Fruit fly (Drosophila melanogaster) whole organism, embryonic: ENCODE results near the gene CG31735.

Experiments used
- Abd-B ChIP-seq: fragments of 200-800 bp; sonication (Bioruptor generic); optimal IDR thresholded peaks from 2 replicates; lab custom pipeline; 2018; ENCODE audit warnings: missing biosample characterization, mild to moderate bottlenecking, missing genetic modification characterization, moderate library complexity
- Aef1 ChIP-seq: fragments of 200-800 bp; sonication (Bioruptor generic); IDR thresholded peaks from 3 replicates; pipeline ENCODE4 v1.3.6; 2022; ENCODE audit warnings: missing biosample characterization, missing genetic modification characterization
- Awh ChIP-seq: fragments of 200-800 bp; sonication (Bioruptor generic); IDR thresholded peaks from 2 replicates; pipeline ENCODE4, ENCODE4 v1.3.6; 2022; ENCODE audit warnings: missing biosample characterization, missing genetic modification characterization
- CG12236 ChIP-seq: fragments of 200-800 bp; sonication (Bioruptor generic); optimal IDR thresholded peaks from 2 replicates; lab custom pipeline; 2016; ENCODE audit warnings: missing biosample characterization, missing genetic modification characterization
- CG1233 ChIP-seq: fragments of 200-800 bp; sonication (Bioruptor generic); optimal IDR thresholded peaks from 4 replicates; lab custom pipeline; 2018; ENCODE audit warnings: missing biosample characterization, mild to moderate bottlenecking, missing genetic modification characterization
- CG13894 ChIP-seq: fragments of 200-800 bp; sonication (Bioruptor generic); optimal IDR thresholded peaks from 3 replicates; lab custom pipeline; 2018; ENCODE audit warnings: missing biosample characterization, mild to moderate bottlenecking, missing genetic modification characterization, moderate library complexity
- CG14441 ChIP-seq: fragments of 200-800 bp; sonication (Bioruptor generic); IDR thresholded peaks from 2 replicates; pipeline ENCODE4 v1.3.6; 2022; ENCODE audit warnings: missing biosample characterization, missing genetic modification characterization
- CG17568 ChIP-seq: fragments of 200-800 bp; sonication (Bioruptor generic); optimal IDR thresholded peaks from 2 replicates; lab custom pipeline; 2018; ENCODE audit warnings: missing biosample characterization, mild to moderate bottlenecking, missing genetic modification characterization, moderate library complexity
- CG1792 ChIP-seq: fragments of 200-800 bp; sonication (Bioruptor generic); optimal IDR thresholded peaks from 2 replicates; lab custom pipeline; 2016; ENCODE audit warnings: missing biosample characterization, missing genetic modification characterization
- CG18476 ChIP-seq: fragments of 200-800 bp; sonication (Bioruptor generic); optimal IDR thresholded peaks from 2 replicates; lab custom pipeline; 2016; ENCODE audit warnings: missing biosample characterization, mild to moderate bottlenecking, missing genetic modification characterization
- CG2120 ChIP-seq: fragments of 200-800 bp; sonication (Bioruptor generic); optimal IDR thresholded peaks from 3 replicates; lab custom pipeline; 2016; ENCODE audit warnings: missing biosample characterization, missing genetic modification characterization
- CG2889 ChIP-seq: fragments of 200-800 bp; sonication (Bioruptor generic); IDR thresholded peaks from 3 replicates; pipeline ENCODE4 v1.3.6; 2022; ENCODE audit warnings: missing biosample characterization, missing genetic modification characterization
- CG4617 ChIP-seq: fragments of 200-800 bp; sonication (Bioruptor generic); optimal IDR thresholded peaks from 3 replicates; lab custom pipeline; 2016; ENCODE audit warnings: missing biosample characterization, missing genetic modification characterization, borderline replicate concordance
- CG4730 ChIP-seq: fragments of 200-800 bp; sonication (Bioruptor generic); IDR thresholded peaks from 2 replicates; pipeline ENCODE4 v1.3.6; 2022; ENCODE audit warnings: missing biosample characterization, missing genetic modification characterization
- CG6254 ChIP-seq: fragments of 200-800 bp; sonication (Bioruptor generic); optimal IDR thresholded peaks from 3 replicates; lab custom pipeline; 2017; ENCODE audit warnings: mild to moderate bottlenecking, missing biosample characterization, missing genetic modification reagents, missing genetic modification characterization
- CG6854 ChIP-seq: fragments of 200-800 bp; sonication (Bioruptor generic); optimal IDR thresholded peaks from 3 replicates; lab custom pipeline; 2017; ENCODE audit warnings: missing biosample characterization, mild to moderate bottlenecking, missing genetic modification characterization
- CG7786 ChIP-seq: fragments of 200-800 bp; sonication (Bioruptor generic); optimal IDR thresholded peaks from 2 replicates; lab custom pipeline; 2016; ENCODE audit warnings: missing biosample characterization, missing genetic modification characterization
- CG7928 ChIP-seq: fragments of 200-800 bp; sonication (Bioruptor generic); optimal IDR thresholded peaks from 2 replicates; lab custom pipeline; 2017; ENCODE audit warnings: missing biosample characterization, mild to moderate bottlenecking, missing genetic modification characterization
- CG8089 ChIP-seq: fragments of 200-800 bp; sonication (Bioruptor generic); optimal IDR thresholded peaks from 3 replicates; lab custom pipeline; 2016; ENCODE audit warnings: missing biosample characterization, missing genetic modification characterization
- CG9817 ChIP-seq: fragments of 200-800 bp; sonication (Bioruptor generic); optimal IDR thresholded peaks from 2 replicates; lab custom pipeline; 2018; ENCODE audit warnings: missing biosample characterization, mild to moderate bottlenecking, missing genetic modification characterization, moderate library complexity
- CG9932 ChIP-seq: fragments of 200-800 bp; sonication (Bioruptor generic); IDR thresholded peaks from 2 replicates; pipeline ENCODE4 v1.3.6; 2022; ENCODE audit warnings: missing biosample characterization, missing genetic modification characterization
- CTCF ChIP-seq: fragments of 200-800 bp; sonication (Bioruptor generic); optimal IDR thresholded peaks from 2 replicates; lab custom pipeline; 2017; ENCODE audit warnings: missing biosample characterization, mild to moderate bottlenecking, missing genetic modification characterization, moderate library complexity
- Dip3 ChIP-seq: fragments of 200-800 bp; sonication (Bioruptor generic); optimal IDR thresholded peaks from 3 replicates; lab custom pipeline; 2016; ENCODE audit warnings: missing biosample characterization, missing genetic modification characterization
- Elba2 ChIP-seq: fragments of 200-800 bp; sonication (Bioruptor generic); optimal IDR thresholded peaks from 3 replicates; lab custom pipeline; 2016; ENCODE audit warnings: missing biosample characterization, missing genetic modification characterization
- Ets65A ChIP-seq: fragments of 200-800 bp; sonication (Bioruptor generic); peaks from one replicate; lab custom pipeline; 2016; ENCODE audit warnings: missing biosample characterization, missing genetic modification characterization
- HHEX ChIP-seq: fragments of 200-800 bp; sonication (Bioruptor generic); optimal IDR thresholded peaks from 3 replicates; lab custom pipeline; 2017; ENCODE audit warnings: missing biosample characterization, mild to moderate bottlenecking, missing genetic modification characterization, missing genetic modification reagents
- HLH54F ChIP-seq: fragments of 200-800 bp; sonication (Bioruptor generic); optimal IDR thresholded peaks from 3 replicates; lab custom pipeline; 2016; ENCODE audit warnings: missing biosample characterization, missing genetic modification characterization
- Hr39 ChIP-seq: fragments of >200 bp; optimal IDR thresholded peaks from 2 replicates; lab custom pipeline; 2017
- Kr ChIP-seq: fragments of 200-800 bp; sonication (Bioruptor generic); optimal IDR thresholded peaks from 2 replicates; lab custom pipeline; 2017; ENCODE audit warnings: missing biosample characterization, mild to moderate bottlenecking, missing genetic modification characterization
- Lim3 ChIP-seq: fragments of 200-800 bp; sonication (Bioruptor generic); IDR thresholded peaks from 2 replicates; pipeline ENCODE4 v1.3.6; 2022; ENCODE audit warnings: missing biosample characterization, missing genetic modification characterization
- MTF-1 ChIP-seq: fragments of 200-800 bp; sonication (Bioruptor generic); optimal IDR thresholded peaks from 2 replicates; lab custom pipeline; 2018; ENCODE audit warnings: missing biosample characterization, mild to moderate bottlenecking, missing genetic modification characterization, borderline replicate concordance
- Mrtf ChIP-seq: fragments of 200-800 bp; sonication (Bioruptor generic); IDR thresholded peaks from 3 replicates; pipeline ENCODE4 v1.3.6; 2022; ENCODE audit warnings: missing biosample characterization, missing genetic modification characterization
- Nf-YA ChIP-seq: fragments of 200-800 bp; sonication (Bioruptor generic); IDR thresholded peaks from 2 replicates; pipeline ENCODE4 v1.3.6; 2022; ENCODE audit warnings: missing biosample characterization, missing genetic modification characterization
- YL-1 ChIP-seq: fragments of 200-800 bp; sonication (Bioruptor generic); optimal IDR thresholded peaks from 3 replicates; lab custom pipeline; 2017; ENCODE audit warnings: missing biosample characterization, mild to moderate bottlenecking, missing genetic modification characterization
- cad ChIP-seq: fragments of >200 bp; optimal IDR thresholded peaks from 2 replicates; lab custom pipeline; 2017; ENCODE audit warnings: missing biosample characterization, missing genetic modification characterization
- croc ChIP-seq: fragments of 200-800 bp; sonication (Bioruptor generic); conservative IDR thresholded peaks from 3 replicates; pipeline ENCODE4 v1.3.6; 2022; ENCODE audit warnings: missing biosample characterization, missing genetic modification characterization
- da ChIP-seq: fragments of 200-800 bp; sonication (Bioruptor generic); optimal IDR thresholded peaks from 2 replicates; lab custom pipeline; 2016; ENCODE audit warnings: missing biosample characterization, missing genetic modification characterization
- dimm ChIP-seq: fragments of 200-800 bp; sonication (Bioruptor generic); IDR thresholded peaks from 2 replicates; pipeline ENCODE4 v1.3.6; 2022; ENCODE audit warnings: missing biosample characterization, missing genetic modification characterization
- disco-r ChIP-seq: fragments of 200-800 bp; sonication (Bioruptor generic); optimal IDR thresholded peaks from 2 replicates; lab custom pipeline; 2016; ENCODE audit warnings: missing biosample characterization, missing genetic modification characterization
- grau ChIP-seq: fragments of 200-800 bp; optimal IDR thresholded peaks from 3 replicates; lab custom pipeline; 2019; ENCODE audit warnings: missing biosample characterization, mild to moderate bottlenecking, missing genetic modification characterization, moderate library complexity
- grn ChIP-seq: fragments of 200-800 bp; sonication (Bioruptor generic); optimal IDR thresholded peaks from 3 replicates; lab custom pipeline; 2017; ENCODE audit warnings: missing biosample characterization, missing genetic modification characterization
- h ChIP-seq: fragments of >200 bp; optimal IDR thresholded peaks from 2 replicates; lab custom pipeline; 2017
- her ChIP-seq: fragments of 200-800 bp; sonication (Bioruptor generic); optimal IDR thresholded peaks from 2 replicates; lab custom pipeline; 2016; ENCODE audit warnings: missing biosample characterization, missing genetic modification characterization
- jumu ChIP-seq: fragments of 200-800 bp; sonication (Bioruptor generic); optimal IDR thresholded peaks from 3 replicates; lab custom pipeline; 2016; ENCODE audit warnings: missing biosample characterization, missing genetic modification characterization
- lilli ChIP-seq: fragments of 200-800 bp; sonication (Bioruptor generic); optimal IDR thresholded peaks from 3 replicates; lab custom pipeline; 2016; ENCODE audit warnings: missing biosample characterization, missing genetic modification characterization
- lola ChIP-seq, 3 experiments: fragments of >200 bp in 2 of 3; fragments of 200-800 bp in 1 of 3; sonication (Bioruptor generic) in 1 of 3; optimal IDR thresholded peaks; 2 replicates each; lab custom pipeline; 2017 to 2019; ENCODE audit warnings: missing biosample characterization in 3 of 3, missing genetic modification characterization in 3 of 3, mild to moderate bottlenecking in 1 of 3, moderate library complexity in 1 of 3
- onecut ChIP-seq: fragments of 200-800 bp; sonication (Bioruptor generic); IDR thresholded peaks from 2 replicates; pipeline ENCODE4 v1.3.6; 2022; ENCODE audit warnings: missing biosample characterization, missing genetic modification characterization
- pho ChIP-seq: fragments of 200-800 bp; sonication (Bioruptor generic); optimal IDR thresholded peaks from 2 replicates; lab custom pipeline; 2016; ENCODE audit warnings: missing biosample characterization, missing genetic modification characterization
- pzg ChIP-seq: fragments of 200-800 bp; sonication (Bioruptor generic); optimal IDR thresholded peaks from 3 replicates; lab custom pipeline; 2018; ENCODE audit warnings: missing biosample characterization, mild to moderate bottlenecking, missing genetic modification characterization, moderate library complexity
- sens-2 ChIP-seq: fragments of 200-800 bp; sonication (Bioruptor generic); IDR thresholded peaks from 2 replicates; pipeline ENCODE4 v1.3.6; 2022; ENCODE audit warnings: missing biosample characterization, missing genetic modification characterization
- wor ChIP-seq: fragments of 200-800 bp; sonication (Bioruptor generic); IDR thresholded peaks from 2 replicates; pipeline ENCODE4 v1.3.6; 2022; ENCODE audit warnings: missing biosample characterization, missing genetic modification characterization

CG31735 gene

DNA sequence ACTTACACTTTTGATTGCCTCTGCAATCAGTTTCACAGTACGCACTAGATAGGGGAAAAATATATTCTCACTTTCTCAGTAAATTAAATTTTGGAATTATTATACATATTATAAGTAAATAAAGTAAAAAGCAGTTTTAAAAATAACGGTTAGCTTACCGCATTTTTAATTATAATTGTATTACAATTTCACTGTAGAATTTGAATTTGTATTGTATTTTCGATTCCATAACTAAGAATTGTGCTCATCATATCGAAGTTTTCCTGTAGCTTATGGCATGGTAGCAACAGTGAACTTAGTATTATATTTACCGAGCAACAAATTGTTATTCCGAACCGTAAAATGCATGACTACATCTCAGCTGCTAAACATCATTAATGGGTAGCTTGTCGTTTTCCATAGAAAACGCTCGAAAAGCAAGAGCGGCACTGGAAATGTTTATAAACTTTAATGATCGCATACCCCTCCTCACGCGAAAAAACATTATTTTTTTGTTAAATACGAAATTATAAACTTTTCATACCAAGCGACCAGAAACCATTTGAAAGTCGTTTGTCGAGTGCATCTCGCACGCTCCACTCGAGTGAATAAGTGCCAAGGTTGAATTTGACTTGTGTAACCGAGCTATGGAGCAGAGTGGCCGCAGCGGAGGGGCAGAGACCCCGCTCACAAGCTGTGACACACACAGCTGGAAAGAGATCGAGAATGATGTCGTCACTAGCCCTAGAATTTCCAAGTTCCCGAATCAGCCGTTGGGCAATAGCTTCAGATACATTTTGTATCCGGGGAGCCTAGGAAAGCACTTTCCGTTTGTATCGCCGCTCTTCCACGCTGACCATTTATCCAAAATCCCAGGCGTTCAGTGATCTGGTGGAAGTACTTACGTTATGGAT lies 17.0 kb downstream of the CG31735 start (continued):
- TF ChIP-seq CG9932 (peak; percentile 87), cad (no peak), MTF-1 (GFP tag; lab: Kevin White, UChicago) (no peak), Abd-B (peak; percentile 96), Aef1 (GFP tag; lab: Robert Waterston, UW) (peak; percentile 88), h (no peak), CG6254 (GFP tag; lab: Kevin White, UChicago) (peak; percentile 72), da (GFP tag; lab: Kevin White, UChicago) (no peak), Hr39 (lab: Kevin White, UChicago) (no peak), CG18476 (peak; percentile 64), onecut (GFP tag; lab: Robert Waterston, UW) (peak; percentile 61), CG8089 (no peak), CG1792 (GFP tag; lab: Kevin White, UChicago) (no peak), grn (GFP tag; lab: Kevin White, UChicago) (no peak), HLH54F (GFP tag; lab: Kevin White, UChicago) (no peak), CG2889 (GFP tag; lab: Robert Waterston, UW) (peak; percentile 86), grau (tag; lab: Kevin White, UChicago) (peak; percentile 100), CG7928 (GFP tag; lab: Kevin White, UChicago) (peak; percentile 48), Nf-YA (peak; percentile 48; the same call in 1 of the 2 replicates), lola (GFP tag; optimal IDR thresholded peaks at IDR 0.05; lab: Kevin White, UChicago) (peak in 1 of 3 experiments; percentile 94), lilli (GFP tag; lab: Kevin White, UChicago) (peak; percentile 78), CG13894 (tag; lab: Kevin White, UChicago) (peak; percentile 60), Elba2 (no peak), CG7786 (GFP tag; lab: Kevin White, UChicago) (no peak), jumu (GFP tag; lab: Kevin White, UChicago) (peak; percentile 40), Ets65A (GFP tag; lab: Kevin White, UChicago) (no peak), CG1233 (peak; percentile 86), YL-1 (GFP tag; lab: Kevin White, UChicago) (peak; percentile 84), CG4730 (GFP tag; lab: Robert Waterston, UW) (peak; percentile 89), CG4617 (GFP tag; lab: Kevin White, UChicago) (peak; percentile 53), Mrtf (GFP tag; lab: Robert Waterston, UW) (peak; percentile 86; the same call in 2 of the 3 replicates), CG17568 (GFP tag; lab: Kevin White, UChicago) (peak; percentile 72), her (GFP tag; lab: Kevin White, UChicago) (peak; percentile 17), dimm (peak; percentile 42; the same call in 1 of the 2 replicates), Lim3 (GFP tag; lab: Robert Waterston, UW) (peak; percentile 35; the same call in 1 of the 2 replicates), CG12236 (GFP tag; lab: Kevin White, UChicago) (no peak), CG14441 (GFP tag; lab: Robert Waterston, UW) (peak; percentile 86), Awh (GFP tag; lab: Robert Waterston, UW) (peak; percentile 85), CTCF (GFP tag; lab: Kevin White, UChicago) (peak; percentile 33), Kr (GFP tag; lab: Kevin White, UChicago) (no peak), pzg (GFP tag; lab: Kevin White, UChicago) (no peak), CG2120 (GFP tag; lab: Kevin White, UChicago) (peak; percentile 82), pho (peak; percentile 45), disco-r (peak; percentile 12), CG6854 (GFP tag; lab: Kevin White, UChicago) (peak; percentile 85), sens-2 (peak; percentile 65; the same call in 1 of the 2 replicates), CG9817 (peak; percentile 96), croc (GFP tag; lab: Robert Waterston, UW) (peak; percentile 84), Dip3 (peak; percentile 23), wor (GFP tag; lab: Robert Waterston, UW) (peak; percentile 94), HHEX (GFP tag; lab: Kevin White, UChicago) (peak; percentile 86)
